Fruit fly (Drosophila melanogaster) whole organism, adult: ENCODE data around the gene abs.

Experiments used
- CG11617 ChIP-seq: fragments of 200-800 bp; sonication (Bioruptor generic); optimal IDR thresholded peaks from 2 replicates; lab custom pipeline; 2017; ENCODE audit warnings: mild to moderate bottlenecking, missing biosample characterization, missing genetic modification reagents, missing genetic modification characterization
- CG12768 ChIP-seq: fragments of 200-800 bp; sonication (Bioruptor generic); optimal IDR thresholded peaks from 2 replicates; lab custom pipeline; 2017; ENCODE audit warnings: missing biosample characterization, missing genetic modification characterization, mild to moderate bottlenecking, moderate library complexity, missing genetic modification reagents
- CG14711 ChIP-seq: fragments of 200-800 bp; sonication (Bioruptor generic); optimal IDR thresholded peaks from 2 replicates; lab custom pipeline; 2018; ENCODE audit warnings: missing biosample characterization, mild to moderate bottlenecking, missing genetic modification characterization, moderate library complexity
- CG1620 ChIP-seq: fragments of 200-800 bp; sonication (Bioruptor generic); optimal IDR thresholded peaks from 2 replicates; lab custom pipeline; 2016; ENCODE audit warnings: missing biosample characterization, missing genetic modification characterization
- CG33017 ChIP-seq: fragments of 200-800 bp; sonication (Bioruptor generic); optimal IDR thresholded peaks from 2 replicates; lab custom pipeline; 2018; ENCODE audit warnings: missing biosample characterization, mild to moderate bottlenecking, missing genetic modification characterization, moderate library complexity
- CG5204 ChIP-seq: fragments of 200-800 bp; sonication (Bioruptor generic); optimal IDR thresholded peaks from 2 replicates; lab custom pipeline; 2016; ENCODE audit warnings: missing biosample characterization, missing genetic modification characterization
- CG7045 ChIP-seq: fragments of 200-800 bp; sonication (Bioruptor generic); optimal IDR thresholded peaks from 2 replicates; lab custom pipeline; 2017; ENCODE audit warnings: missing biosample characterization, mild to moderate bottlenecking, missing genetic modification characterization
- CG7101 ChIP-seq: fragments of 200-800 bp; sonication (Bioruptor generic); optimal IDR thresholded peaks from 2 replicates; lab custom pipeline; 2018; ENCODE audit warnings: missing biosample characterization, mild to moderate bottlenecking, missing genetic modification characterization, moderate library complexity
- Clk ChIP-seq: fragments of 200-800 bp; sonication (Bioruptor generic); optimal IDR thresholded peaks from 2 replicates; lab custom pipeline; 2017; ENCODE audit warnings: missing biosample characterization, missing genetic modification characterization
- Crg-1 ChIP-seq: fragments of 200-800 bp; sonication (Bioruptor generic); optimal IDR thresholded peaks from 2 replicates; lab custom pipeline; 2016; ENCODE audit warnings: missing biosample characterization, missing genetic modification characterization
- Hr96 ChIP-seq: fragments of 200-800 bp; sonication (Bioruptor generic); optimal IDR thresholded peaks from 2 replicates; lab custom pipeline; 2016; ENCODE audit warnings: missing biosample characterization, missing genetic modification characterization
- Mnt ChIP-seq: fragments of 200-800 bp; sonication (Bioruptor generic); optimal IDR thresholded peaks from 2 replicates; lab custom pipeline; 2016; ENCODE audit warnings: missing biosample characterization, mild to moderate bottlenecking, missing genetic modification characterization
- bab1 ChIP-seq: fragments of 200-800 bp; sonication (Bioruptor generic); optimal IDR thresholded peaks from 3 replicates; lab custom pipeline; 2019; ENCODE audit warnings: missing biosample characterization, mild to moderate bottlenecking, missing genetic modification characterization, moderate library complexity
- cic ChIP-seq: fragments of 200-800 bp; sonication (Bioruptor generic); optimal IDR thresholded peaks from 2 replicates; lab custom pipeline; 2017; ENCODE audit warnings: missing biosample characterization, mild to moderate bottlenecking, missing genetic modification characterization, moderate library complexity
- cnc ChIP-seq, 2 experiments: fragments of >200 bp; optimal IDR thresholded peaks; 2 replicates each; lab custom pipeline; 2017
- kay ChIP-seq: fragments of 200-800 bp; sonication (Bioruptor generic); peaks from one replicate; lab custom pipeline; 2016; ENCODE audit warnings: missing biosample characterization, missing genetic modification characterization, borderline replicate concordance
- ovo ChIP-seq: fragments of 200-800 bp; sonication (Bioruptor generic); optimal IDR thresholded peaks from 2 replicates; lab custom pipeline; 2016; ENCODE audit warnings: missing biosample characterization, missing genetic modification characterization
- pad ChIP-seq: fragments of 200-800 bp; sonication (Bioruptor generic); optimal IDR thresholded peaks from 3 replicates; lab custom pipeline; 2017; ENCODE audit warnings: missing biosample characterization, missing genetic modification characterization, mild to moderate bottlenecking, moderate library complexity, missing genetic modification reagents
- tj ChIP-seq: fragments of 200-800 bp; sonication (Bioruptor generic); optimal IDR thresholded peaks from 3 replicates; lab custom pipeline; 2017; ENCODE audit warnings: missing biosample characterization, mild to moderate bottlenecking, missing genetic modification characterization, moderate library complexity
- toe ChIP-seq: fragments of 200-800 bp; sonication (Bioruptor generic); optimal IDR thresholded peaks from 2 replicates; lab custom pipeline; 2016; ENCODE audit warnings: missing biosample characterization, missing genetic modification characterization

The abs gene

dm6 chr3R:4243096-4243940 lies 10.5 kb downstream of the abs start, which contains the start of gene CG34305:
TSS of gene CG34305 (minus strand) at chr3R:4243146.
- no peak for TF ChIP-seq Clk (GFP tag; lab: Kevin White, UChicago)
- TF ChIP-seq CG5204 (GFP tag; lab: Kevin White, UChicago): no peak
- no peak for TF ChIP-seq cnc (optimal IDR thresholded peaks at IDR 0.05; lab: Kevin White, UChicago)
- no peak for TF ChIP-seq kay (GFP tag; lab: Kevin White, UChicago)
- no peak for TF ChIP-seq CG14711 (tag; lab: Kevin White, UChicago)
- TF ChIP-seq CG33017 (tag; lab: Kevin White, UChicago): no peak
- no peak for TF ChIP-seq pad (GFP tag; lab: Kevin White, UChicago)
- TF ChIP-seq CG7045 (GFP tag; lab: Kevin White, UChicago): no peak
- TF ChIP-seq Hr96 (GFP tag; lab: Kevin White, UChicago): no peak
- TF ChIP-seq Crg-1 (GFP tag; lab: Kevin White, UChicago): no peak
- no peak for TF ChIP-seq CG1620 (GFP tag; lab: Kevin White, UChicago)
- no peak for TF ChIP-seq CG7101
- no peak for TF ChIP-seq toe (GFP tag; lab: Kevin White, UChicago)
- no peak for TF ChIP-seq CG11617 (GFP tag; lab: Kevin White, UChicago)
- no peak for TF ChIP-seq Mnt (GFP tag; lab: Kevin White, UChicago)
- no peak for TF ChIP-seq ovo (GFP tag; lab: Kevin White, UChicago)
- TF ChIP-seq tj (GFP tag; lab: Kevin White, UChicago): no peak

- no peak for TF ChIP-seq CG11617 (GFP tag; lab: Kevin White, UChicago)
- TF ChIP-seq toe (GFP tag; lab: Kevin White, UChicago): no peak
- TF ChIP-seq cnc (optimal IDR thresholded peaks at IDR 0.05; lab: Kevin White, UChicago): no peak
- no peak for TF ChIP-seq Crg-1 (GFP tag; lab: Kevin White, UChicago)
- no peak for TF ChIP-seq Clk (GFP tag; lab: Kevin White, UChicago)
- no peak for TF ChIP-seq cic (GFP tag; lab: Kevin White, UChicago)
- no peak for TF ChIP-seq kay (GFP tag; lab: Kevin White, UChicago)
- no peak for TF ChIP-seq CG7101
- no peak for TF ChIP-seq Hr96 (GFP tag; lab: Kevin White, UChicago)
- TF ChIP-seq CG14711 (tag; lab: Kevin White, UChicago): no peak
- no peak for TF ChIP-seq CG5204 (GFP tag; lab: Kevin White, UChicago)
- no peak for TF ChIP-seq CG7045 (GFP tag; lab: Kevin White, UChicago)
- no peak for TF ChIP-seq ovo (GFP tag; lab: Kevin White, UChicago)
- no peak for TF ChIP-seq CG12768 (GFP tag; lab: Kevin White, UChicago)
- TF ChIP-seq CG33017 (tag; lab: Kevin White, UChicago): no peak
- no peak for TF ChIP-seq pad (GFP tag; lab: Kevin White, UChicago)
- TF ChIP-seq bab1 (GFP tag; lab: Kevin White, UChicago): no peak
- no peak for TF ChIP-seq Mnt (GFP tag; lab: Kevin White, UChicago)
- no peak for TF ChIP-seq CG1620 (GFP tag; lab: Kevin White, UChicago)
- TF ChIP-seq tj (GFP tag; lab: Kevin White, UChicago): no peak
Observed at dm6 chr3R:4246578-4247070, 13.8 kb downstream of the abs start, which contains the start of gene TwdlF. TSS of gene TwdlF (plus strand) at chr3R:4247020.

dm6 chr3R:4249947-4250346 lies 17.1 kb downstream of the abs start:
- TF ChIP-seq Crg-1 (GFP tag; lab: Kevin White, UChicago) (no peak), Clk (GFP tag; lab: Kevin White, UChicago) (no peak), cic (GFP tag; lab: Kevin White, UChicago) (no peak), CG7045 (GFP tag; lab: Kevin White, UChicago) (no peak), Hr96 (GFP tag; lab: Kevin White, UChicago) (no peak), CG1620 (GFP tag; lab: Kevin White, UChicago) (no peak), cnc (optimal IDR thresholded peaks at IDR 0.05; lab: Kevin White, UChicago) (no peak), Mnt (GFP tag; lab: Kevin White, UChicago) (no peak), CG14711 (tag; lab: Kevin White, UChicago) (no peak), CG11617 (GFP tag; lab: Kevin White, UChicago) (no peak), CG33017 (tag; lab: Kevin White, UChicago) (no peak)

dm6 chr3R:4251241-4251640 lies 18.4 kb downstream of the abs start, which contains the start of gene TwdlG:
TSS of gene TwdlG (minus strand) at chr3R:4251341.
- TF ChIP-seq CG14711 (tag; lab: Kevin White, UChicago) (no peak), kay (GFP tag; lab: Kevin White, UChicago) (peak; percentile 74)

- no peak for TF ChIP-seq pad (GFP tag; lab: Kevin White, UChicago)
- TF ChIP-seq kay (GFP tag; lab: Kevin White, UChicago): no peak
- TF ChIP-seq tj (GFP tag; lab: Kevin White, UChicago): no peak
- TF ChIP-seq CG14711 (tag; lab: Kevin White, UChicago): no peak
- no peak for TF ChIP-seq CG1620 (GFP tag; lab: Kevin White, UChicago)
- TF ChIP-seq toe (GFP tag; lab: Kevin White, UChicago): no peak
- no peak for TF ChIP-seq CG5204 (GFP tag; lab: Kevin White, UChicago)
- TF ChIP-seq CG7045 (GFP tag; lab: Kevin White, UChicago): no peak
- no peak for TF ChIP-seq CG7101
- TF ChIP-seq Mnt (GFP tag; lab: Kevin White, UChicago): no peak
- no peak for TF ChIP-seq Clk (GFP tag; lab: Kevin White, UChicago)
- no peak for TF ChIP-seq bab1 (GFP tag; lab: Kevin White, UChicago)
- no peak for TF ChIP-seq CG33017 (tag; lab: Kevin White, UChicago)
- no peak for TF ChIP-seq cic (GFP tag; lab: Kevin White, UChicago)
- no peak for TF ChIP-seq Hr96 (GFP tag; lab: Kevin White, UChicago)
- TF ChIP-seq ovo (GFP tag; lab: Kevin White, UChicago): no peak
- no peak for TF ChIP-seq cnc (optimal IDR thresholded peaks at IDR 0.05; lab: Kevin White, UChicago)
Observed at dm6 chr3R:4252943-4253342, 20.1 kb downstream of the abs start, which contains the start of gene CG14644. TSS of gene CG14644 (minus strand) at chr3R:4253043.
